Fruit fly (Drosophila melanogaster) whole organism, wandering third instar larva: Measurements from ENCODE around the gene CG42240.

Experiments used
- Abd-B ChIP-seq: fragments of >200 bp; optimal IDR thresholded peaks from 2 replicates; lab custom pipeline; 2017; ENCODE audit warnings: missing biosample characterization, missing genetic modification characterization
- CG32264 ChIP-seq: fragments of 200-800 bp; sonication (Bioruptor generic); optimal IDR thresholded peaks from 2 replicates; lab custom pipeline; 2016; ENCODE audit warnings: missing biosample characterization, missing genetic modification characterization
- CG9705 ChIP-seq: fragments of 200-800 bp; sonication (Bioruptor generic); optimal IDR thresholded peaks from 2 replicates; lab custom pipeline; 2018; ENCODE audit warnings: missing biosample characterization, mild to moderate bottlenecking, missing genetic modification characterization
- CrebA ChIP-seq: fragments of 200-800 bp; sonication (Bioruptor generic); optimal IDR thresholded peaks from 2 replicates; lab custom pipeline; 2016; ENCODE audit warnings: missing biosample characterization, mild to moderate bottlenecking, missing genetic modification characterization, borderline replicate concordance
- Dif ChIP-seq: fragments of 200-275, 200-300 bp; sonication (Bioruptor generic); optimal IDR thresholded peaks from 2 replicates; lab custom pipeline; 2018; ENCODE audit warnings: missing biosample characterization, missing genetic modification characterization; ENCODE audit not compliant: partially characterized antibody
- GATAd ChIP-seq: sonication (Bioruptor generic); optimal IDR thresholded peaks from 2 replicates; lab custom pipeline; 2016; ENCODE audit warnings: missing biosample characterization, missing genetic modification characterization
- HLH106 ChIP-seq: fragments of 200-800 bp; optimal IDR thresholded peaks from 3 replicates; lab custom pipeline; 2019; ENCODE audit warnings: missing biosample characterization, mild to moderate bottlenecking, missing genetic modification characterization, moderate library complexity
- Hnf4 ChIP-seq: fragments of 200-800 bp; sonication (Bioruptor generic); optimal IDR thresholded peaks from 2 replicates; lab custom pipeline; 2016; ENCODE audit warnings: missing biosample characterization, mild to moderate bottlenecking, missing genetic modification characterization
- Hr78 ChIP-seq: fragments of >200 bp; optimal IDR thresholded peaks from 2 replicates; lab custom pipeline; 2017; ENCODE audit warnings: missing biosample characterization, missing genetic modification characterization
- Hr83 ChIP-seq: fragments of 200-300 bp; sonication (Bioruptor generic); optimal IDR thresholded peaks from 2 replicates; lab custom pipeline; 2016; ENCODE audit warnings: missing biosample characterization, mild to moderate bottlenecking, missing genetic modification characterization, moderate library complexity; ENCODE audit not compliant: poor library complexity, severe bottlenecking
- Jra ChIP-seq: sonication (Bioruptor generic); optimal IDR thresholded peaks from 2 replicates; lab custom pipeline; 2016; ENCODE audit warnings: missing biosample characterization, missing genetic modification characterization
- Mio ChIP-seq: sonication (Bioruptor generic); optimal IDR thresholded peaks from 2 replicates; lab custom pipeline; 2016; ENCODE audit warnings: missing biosample characterization, missing genetic modification characterization
- Myc ChIP-seq: fragments of >200 bp; optimal IDR thresholded peaks from 2 replicates; lab custom pipeline; 2017
- N ChIP-seq: fragments of >200 bp; optimal IDR thresholded peaks from 2 replicates; lab custom pipeline; 2018; ENCODE audit warnings: missing biosample characterization, missing external identifiers, missing genetic modification characterization
- OdsH ChIP-seq: fragments of 200-800 bp; sonication (Bioruptor generic); optimal IDR thresholded peaks from 2 replicates; lab custom pipeline; 2016; ENCODE audit warnings: missing biosample characterization, mild to moderate bottlenecking, missing genetic modification characterization
- Rel ChIP-seq, 2 experiments: fragments of 200-800 bp; sonication (Bioruptor generic) in 1 of 2; optimal IDR thresholded peaks; 2 replicates in 1 of 2; 3 replicates in 1 of 2; lab custom pipeline; 2016 to 2019; ENCODE audit warnings: mild to moderate bottlenecking in 2 of 2, missing biosample characterization in 2 of 2, missing genetic modification characterization in 2 of 2, moderate library complexity in 1 of 2
- Sp1 ChIP-seq: fragments of 200-800 bp; sonication (Bioruptor generic); optimal IDR thresholded peaks from 3 replicates; lab custom pipeline; 2019; ENCODE audit warnings: missing biosample characterization, mild to moderate bottlenecking, missing genetic modification characterization, moderate library complexity
- Vsx2 ChIP-seq: fragments of 200-300, 225-300 bp; sonication (Bioruptor generic); optimal IDR thresholded peaks from 2 replicates; lab custom pipeline; 2018; ENCODE audit warnings: missing biosample characterization, missing genetic modification characterization; ENCODE audit not compliant: partially characterized antibody
- br ChIP-seq: fragments of 200-800 bp; sonication (Bioruptor generic); optimal IDR thresholded peaks from 2 replicates; lab custom pipeline; 2016; ENCODE audit warnings: missing biosample characterization, missing genetic modification characterization
- brk ChIP-seq: fragments of 200-800 bp; sonication (Bioruptor generic); optimal IDR thresholded peaks from 2 replicates; lab custom pipeline; 2016; ENCODE audit warnings: missing biosample characterization, mild to moderate bottlenecking, missing genetic modification characterization
- dl ChIP-seq, 2 experiments: fragments of 175-275, 200-275 bp in 1 of 2; fragments of 200-275 bp in 1 of 2; sonication (Bioruptor generic); optimal IDR thresholded peaks; lab custom pipeline; 2018; ENCODE audit warnings: mild to moderate bottlenecking in 2 of 2, missing biosample characterization in 2 of 2, missing genetic modification characterization in 2 of 2, moderate library complexity in 2 of 2; ENCODE audit not compliant: partially characterized antibody in 2 of 2, insufficient read depth in 1 of 2
- dmrt93B ChIP-seq: fragments of 200-800 bp; sonication (Bioruptor generic); optimal IDR thresholded peaks from 2 replicates; lab custom pipeline; 2018; ENCODE audit warnings: missing biosample characterization, mild to moderate bottlenecking, missing genetic modification characterization
- dsf ChIP-seq: sonication (Bioruptor generic); optimal IDR thresholded peaks from 2 replicates; lab custom pipeline; 2016; ENCODE audit warnings: missing biosample characterization, missing genetic modification characterization, borderline replicate concordance
- ey ChIP-seq: fragments of 200-800 bp; sonication (Bioruptor generic); optimal IDR thresholded peaks from 2 replicates; lab custom pipeline; 2016; ENCODE audit warnings: missing biosample characterization, missing genetic modification characterization
- foxo ChIP-seq, 2 experiments: fragments of 200-800 bp; sonication (Bioruptor generic); optimal IDR thresholded peaks; 2 replicates in 1 of 2; 3 replicates in 1 of 2; lab custom pipeline; 2016 to 2017; ENCODE audit warnings: missing biosample characterization in 2 of 2, missing genetic modification characterization in 2 of 2
- fru ChIP-seq: fragments of 200-800 bp; sonication (Bioruptor generic); optimal IDR thresholded peaks from 3 replicates; lab custom pipeline; 2016; ENCODE audit warnings: missing biosample characterization, mild to moderate bottlenecking, missing genetic modification characterization
- h ChIP-seq: fragments of 200-800 bp; sonication (Bioruptor generic); optimal IDR thresholded peaks from 3 replicates; lab custom pipeline; 2016; ENCODE audit warnings: missing biosample characterization, mild to moderate bottlenecking, missing genetic modification characterization
- jim ChIP-seq: fragments of 175-275, 200-325 bp; sonication (Bioruptor generic); optimal IDR thresholded peaks from 2 replicates; lab custom pipeline; 2016; ENCODE audit warnings: missing biosample characterization, mild to moderate bottlenecking, missing genetic modification characterization
- lola ChIP-seq: fragments of >200 bp; optimal IDR thresholded peaks from 2 replicates; lab custom pipeline; 2017; ENCODE audit warnings: missing biosample characterization, missing genetic modification characterization
- pan ChIP-seq: fragments of >200 bp; optimal IDR thresholded peaks from 2 replicates; lab custom pipeline; 2017
- psq ChIP-seq: fragments of 200-800 bp; sonication (Bioruptor generic); optimal IDR thresholded peaks from 3 replicates; lab custom pipeline; 2017; ENCODE audit warnings: missing biosample characterization, mild to moderate bottlenecking, missing genetic modification characterization, moderate library complexity
- rgr ChIP-seq: fragments of 200-800 bp; sonication (Bioruptor generic); optimal IDR thresholded peaks from 3 replicates; lab custom pipeline; 2016; ENCODE audit warnings: missing biosample characterization, mild to moderate bottlenecking, missing genetic modification characterization
- sage ChIP-seq: fragments of 200-800 bp; sonication (Bioruptor generic); optimal IDR thresholded peaks from 2 replicates; lab custom pipeline; 2016; ENCODE audit warnings: missing biosample characterization, mild to moderate bottlenecking, missing genetic modification characterization
- sv ChIP-seq: fragments of 200-800 bp; sonication (Bioruptor generic); optimal IDR thresholded peaks from 3 replicates; lab custom pipeline; 2016; ENCODE audit warnings: missing biosample characterization, missing genetic modification characterization
- tai ChIP-seq: sonication (Bioruptor generic); optimal IDR thresholded peaks from 2 replicates; lab custom pipeline; 2016; ENCODE audit warnings: missing biosample characterization, missing genetic modification characterization
- usp ChIP-seq: fragments of >200 bp; optimal IDR thresholded peaks from 2 replicates; lab custom pipeline; 2017; ENCODE audit warnings: missing biosample characterization, missing genetic modification characterization
- woc ChIP-seq: sonication (Bioruptor generic); optimal IDR thresholded peaks from 2 replicates; lab custom pipeline; 2016; ENCODE audit warnings: missing biosample characterization, mild to moderate bottlenecking, missing genetic modification characterization

CG42240 gene

dm6 chrX:6365632-6366356, 35.2 kb downstream of the CG42240 start, which contains the start of the genes swa and Marf:
TSS of gene swa (minus strand) at chrX:6365708.
TSS of gene Marf (plus strand) at chrX:6365949.
- TF ChIP-seq Vsx2 (GFP tag; lab: Kevin White, UChicago) (no peak), dmrt93B (no peak), dl (GFP tag; optimal IDR thresholded peaks at IDR 0.05; lab: Kevin White, UChicago; ENCODE audit: insufficient read depth in 1 of 2, partially characterized antibody in 2 of 2) (no peak), CG9705 (GFP tag; lab: Kevin White, UChicago) (no peak), dsf (GFP tag; lab: Kevin White, UChicago) (no peak), Jra (GFP tag; lab: Kevin White, UChicago) (no peak), Hnf4 (no peak)

dm6 chrX:6366357-6366691, 35.7 kb downstream of the CG42240 start:
- TF ChIP-seq usp (GFP tag; lab: Kevin White, UChicago): no peak
- peak; percentile 83 for TF ChIP-seq psq
- TF ChIP-seq Hr83 (GFP tag; lab: Kevin White, UChicago): peak; percentile 94
- TF ChIP-seq HLH106 (tag; lab: Kevin White, UChicago): peak; percentile 96
- peak; percentile 61 for TF ChIP-seq dsf (GFP tag; lab: Kevin White, UChicago)
- no peak for TF ChIP-seq Vsx2 (GFP tag; lab: Kevin White, UChicago)
- peak; percentile 86 for TF ChIP-seq CG32264 (GFP tag; lab: Kevin White, UChicago)
- TF ChIP-seq Jra (GFP tag; lab: Kevin White, UChicago): peak; percentile 80
- TF ChIP-seq OdsH: peak; percentile 92
- peak; percentile 86 for TF ChIP-seq woc (GFP tag; lab: Kevin White, UChicago)
- TF ChIP-seq jim (GFP tag; lab: Kevin White, UChicago): peak; percentile 67
- no peak for TF ChIP-seq CrebA
- TF ChIP-seq ey: peak; percentile 95
- no peak for TF ChIP-seq pan (lab: Kevin White, UChicago)
- no peak for TF ChIP-seq Myc (lab: Kevin White, UChicago)
- TF ChIP-seq tai (GFP tag; lab: Kevin White, UChicago): no peak
- peak; percentile 93 for TF ChIP-seq sage (GFP tag; lab: Kevin White, UChicago)
- peak; percentile 94 for TF ChIP-seq fru (GFP tag; lab: Kevin White, UChicago)
- peak; percentile 81 to 97 for TF ChIP-seq foxo (GFP tag; optimal IDR thresholded peaks at IDR 0.05; lab: Kevin White, UChicago)
- TF ChIP-seq brk: no peak
- TF ChIP-seq lola (GFP tag; lab: Kevin White, UChicago): no peak
- TF ChIP-seq Rel (GFP tag; optimal IDR thresholded peaks at IDR 0.05; lab: Kevin White, UChicago): no peak
- TF ChIP-seq Rel (tag; optimal IDR thresholded peaks at IDR 0.05; lab: Kevin White, UChicago): peak; percentile 89
- TF ChIP-seq CG9705 (GFP tag; lab: Kevin White, UChicago): peak; percentile 93
- TF ChIP-seq Abd-B (GFP tag; lab: Kevin White, UChicago): no peak
- TF ChIP-seq Mio: peak; percentile 82
- TF ChIP-seq Hr78 (GFP tag; lab: Kevin White, UChicago): no peak
- TF ChIP-seq dl (GFP tag; optimal IDR thresholded peaks at IDR 0.05; lab: Kevin White, UChicago; ENCODE audit: insufficient read depth in 1 of 2, partially characterized antibody in 2 of 2): no peak
- peak; percentile 93 for TF ChIP-seq Sp1 (GFP tag; lab: Kevin White, UChicago)
- peak; percentile 66 for TF ChIP-seq GATAd (GFP tag; lab: Kevin White, UChicago)
- TF ChIP-seq rgr (GFP tag; lab: Kevin White, UChicago): peak; percentile 95
- TF ChIP-seq Dif (GFP tag; lab: Kevin White, UChicago): no peak
- TF ChIP-seq br (GFP tag; lab: Kevin White, UChicago): peak; percentile 93
- TF ChIP-seq h: peak; percentile 95
- TF ChIP-seq Hnf4: peak; percentile 95
- TF ChIP-seq N (GFP tag; lab: Kevin White, UChicago): no peak
- TF ChIP-seq sv (GFP tag; lab: Kevin White, UChicago): peak; percentile 53
- TF ChIP-seq dmrt93B: peak; percentile 87
